Worm (Caenorhabditis elegans) whole organism, L2 larva: Measurements from ENCODE around the gene C33B4.4.
A peak's percentile ranks its signal among the peaks of the same experiment; 100 is the strongest.

ENCODE experiments used
- C34F6.9 ChIP-seq: fragments of 150-350 bp; optimal IDR thresholded peaks from 2 replicates; lab custom pipeline; 2014; ENCODE audit warnings: missing biosample characterization, missing genetic modification characterization
- F13H6.1 ChIP-seq: sonication (generic microtip); optimal IDR thresholded peaks from 2 replicates; lab custom pipeline; 2016; ENCODE audit warnings: missing genetic modification characterization, missing compliant biosample characterization
- aly-2 ChIP-seq: fragments of 150-350 bp; optimal IDR thresholded peaks from 2 replicates; lab custom pipeline; 2014; ENCODE audit warnings: missing biosample characterization, missing genetic modification characterization
- ama-1 ChIP-seq: fragments of 150-350 bp; optimal IDR thresholded peaks from 2 replicates; lab custom pipeline; 2018; ENCODE audit warnings: inconsistent platforms
- blmp-1 ChIP-seq: sonication (generic microtip); optimal IDR thresholded peaks from 2 replicates; lab custom pipeline; 2017; ENCODE audit warnings: missing genetic modification characterization, mild to moderate bottlenecking, missing compliant biosample characterization, antibody characterized with exemption, moderate library complexity; ENCODE audit not compliant: insufficient read depth
- ceh-16 ChIP-seq: fragments of 150-350 bp; optimal IDR thresholded peaks from 2 replicates; lab custom pipeline; 2014; ENCODE audit warnings: missing biosample characterization, missing genetic modification characterization
- crh-2 ChIP-seq: sonication (generic microtip); optimal IDR thresholded peaks from 2 replicates; lab custom pipeline; 2017; ENCODE audit warnings: missing biosample characterization, missing genetic modification characterization
- dmd-4 ChIP-seq: sonication (generic microtip); optimal IDR thresholded peaks from 2 replicates; lab custom pipeline; 2017; ENCODE audit warnings: missing biosample characterization, missing genetic modification characterization
- elt-1 ChIP-seq: fragments of 150-350 bp; optimal IDR thresholded peaks from 2 replicates; lab custom pipeline; 2014; ENCODE audit warnings: missing biosample characterization, missing genetic modification characterization
- fos-1 ChIP-seq: fragments of 150-350 bp; optimal IDR thresholded peaks from 2 replicates; lab custom pipeline; 2014; ENCODE audit warnings: missing biosample characterization, missing genetic modification characterization
- lin-11 ChIP-seq: fragments of 150-350 bp; sonication (generic microtip); optimal IDR thresholded peaks from 2 replicates; lab custom pipeline; 2014; ENCODE audit warnings: missing biosample characterization, missing genetic modification characterization, inconsistent platforms, mixed read lengths
- lin-13 ChIP-seq: fragments of 150-350 bp; optimal IDR thresholded peaks from 2 replicates; lab custom pipeline; 2014; ENCODE audit warnings: missing biosample characterization, missing genetic modification reagents, missing genetic modification characterization
- mab-5 ChIP-seq: fragments of 150-350 bp; optimal IDR thresholded peaks from 2 replicates; lab custom pipeline; 2014; ENCODE audit warnings: missing biosample characterization, missing genetic modification characterization
- mbf-1 ChIP-seq: sonication (generic microtip); optimal IDR thresholded peaks from 2 replicates; lab custom pipeline; 2017; ENCODE audit warnings: missing biosample characterization, missing genetic modification characterization
- nhr-10 ChIP-seq: sonication (generic microtip); optimal IDR thresholded peaks from 2 replicates; lab custom pipeline; 2017; ENCODE audit warnings: missing biosample characterization, missing genetic modification characterization
- nhr-11 ChIP-seq: fragments of 150-350 bp; optimal IDR thresholded peaks from 2 replicates; lab custom pipeline; 2014; ENCODE audit warnings: missing biosample characterization, missing genetic modification characterization
- nhr-21 ChIP-seq: fragments of 150-350 bp; optimal IDR thresholded peaks from 2 replicates; lab custom pipeline; 2014; ENCODE audit warnings: missing biosample characterization, missing genetic modification characterization
- nhr-237 ChIP-seq: fragments of 150-350 bp; optimal IDR thresholded peaks from 2 replicates; lab custom pipeline; 2014; ENCODE audit warnings: missing biosample characterization, missing genetic modification characterization
- nhr-6 ChIP-seq: fragments of 150-350 bp; optimal IDR thresholded peaks from 2 replicates; lab custom pipeline; 2014; ENCODE audit warnings: missing biosample characterization, missing genetic modification characterization
- nhr-77 ChIP-seq: fragments of 150-350 bp; optimal IDR thresholded peaks from 2 replicates; lab custom pipeline; 2014; ENCODE audit warnings: missing biosample characterization, missing genetic modification characterization
- skn-1 ChIP-seq: sonication (generic microtip); optimal IDR thresholded peaks from 2 replicates; lab custom pipeline; 2017; ENCODE audit warnings: missing biosample characterization, missing genetic modification characterization
- sma-3 ChIP-seq: sonication (generic microtip); optimal IDR thresholded peaks from 2 replicates; lab custom pipeline; 2016; ENCODE audit warnings: missing genetic modification reagents, missing genetic modification characterization, missing compliant biosample characterization
- sma-9 ChIP-seq, 2 experiments: fragments of 150-350 bp in 1 of 2; sonication (generic microtip) in 1 of 2; optimal IDR thresholded peaks; 2 replicates each; lab custom pipeline; 2014 to 2016; ENCODE audit warnings: missing genetic modification characterization in 2 of 2, mild to moderate bottlenecking in 1 of 2, missing biosample characterization in 1 of 2, missing compliant biosample characterization in 1 of 2, missing genetic modification reagents in 1 of 2, moderate library complexity in 1 of 2
- snpc-4 ChIP-seq: fragments of 150-350 bp; optimal IDR thresholded peaks from 2 replicates; lab custom pipeline; 2014; ENCODE audit warnings: missing biosample characterization, missing genetic modification characterization
- unc-39 ChIP-seq: fragments of 150-350 bp; optimal IDR thresholded peaks from 2 replicates; lab custom pipeline; 2014; ENCODE audit warnings: missing biosample characterization, missing genetic modification characterization
- unc-55 ChIP-seq: fragments of 150-350 bp; sonication (generic microtip); optimal IDR thresholded peaks from 3 replicates; lab custom pipeline; 2014; ENCODE audit warnings: missing biosample characterization, missing genetic modification reagents, missing genetic modification characterization
- unc-62 ChIP-seq: fragments of 150-350 bp; optimal IDR thresholded peaks from 2 replicates; lab custom pipeline; 2014; ENCODE audit warnings: missing biosample characterization, missing genetic modification reagents, missing genetic modification characterization
- zag-1 ChIP-seq: fragments of 150-350 bp; optimal IDR thresholded peaks from 2 replicates; lab custom pipeline; 2014; ENCODE audit warnings: missing biosample characterization, missing genetic modification characterization
- ztf-11 ChIP-seq: sonication (generic microtip); optimal IDR thresholded peaks from 2 replicates; lab custom pipeline; 2017; ENCODE audit warnings: missing biosample characterization, missing genetic modification characterization

C33B4.4 gene

DNA sequence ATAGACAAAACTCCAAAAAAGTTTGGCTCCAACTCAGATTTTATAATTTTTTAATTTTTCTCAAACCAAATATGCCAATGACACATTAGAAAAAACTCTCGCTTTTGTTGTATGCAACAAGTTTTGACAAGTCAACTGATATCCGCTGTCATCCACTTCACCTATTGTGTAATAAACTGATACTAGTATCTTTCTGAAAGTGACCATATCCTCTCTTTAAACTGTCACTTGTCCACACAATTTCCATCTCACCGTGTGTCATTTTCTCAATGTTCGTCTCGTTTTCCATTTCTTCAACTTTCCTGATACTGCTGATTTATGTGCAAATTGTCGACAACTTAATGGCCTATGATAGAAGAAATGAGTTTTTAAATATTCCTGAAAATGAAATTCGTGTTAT, at the start of gene C33B4.4, which contains the start of gene C33B4.5:
C33B4.4 (minus strand) TSS at position 385 of the 400 bp plus-strand sequence.
C33B4.5 (plus strand) TSS at position 270 of the 400 bp plus-strand sequence.
- TF ChIP-seq nhr-77 (tag; lab: Kevin White, UChicago) (no peak), skn-1 (tag; lab: Kevin White, UChicago) (no peak)
- TF ChIP-seq, all 48 proteins: peak for 0

DNA sequence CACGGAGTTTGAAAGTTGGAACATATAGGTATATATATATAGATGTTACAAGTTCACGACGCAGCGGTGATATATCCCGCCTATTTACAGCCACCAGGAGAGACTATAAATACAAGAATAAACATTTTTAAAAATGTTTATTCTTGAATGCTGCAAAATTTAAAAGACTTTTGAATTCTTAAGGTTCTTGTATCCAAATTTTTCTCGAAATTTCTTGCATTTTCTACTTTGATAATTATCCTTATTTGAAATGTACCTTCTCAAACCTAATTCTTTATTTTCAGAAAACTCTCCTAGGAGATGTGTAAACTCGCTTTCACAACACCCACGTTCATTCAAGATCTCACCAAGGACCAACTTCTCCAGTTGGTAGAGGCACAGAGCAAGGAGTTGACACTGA, 48.3 kb upstream of the C33B4.4 start, which contains the start of gene C05D12.4:
C05D12.4 (plus strand) TSS at position 301 of the 400 bp plus-strand sequence.
- TF ChIP-seq unc-62 (no peak), snpc-4 (tag; lab: Kevin White, UChicago) (no peak), mbf-1 (tag; lab: Kevin White, UChicago) (no peak), unc-39 (tag; lab: Kevin White, UChicago) (no peak), aly-2 (tag; lab: Kevin White, UChicago) (no peak), sma-9 (GFP tag; optimal IDR thresholded peaks at IDR 0.05; lab: Kevin White, UChicago) (no peak), sma-9 (tag; optimal IDR thresholded peaks at IDR 0.05; lab: Kevin White, UChicago) (no peak), nhr-21 (tag; lab: Kevin White, UChicago) (no peak), skn-1 (tag; lab: Kevin White, UChicago) (no peak), lin-13 (GFP tag; lab: Kevin White, UChicago) (no peak), zag-1 (tag; lab: Kevin White, UChicago) (no peak)

- TF ChIP-seq ztf-11 (tag; lab: Kevin White, UChicago) (no peak), sma-9 (GFP tag; optimal IDR thresholded peaks at IDR 0.05; lab: Kevin White, UChicago) (peak; percentile 37), sma-9 (tag; optimal IDR thresholded peaks at IDR 0.05; lab: Kevin White, UChicago) (no peak), fos-1 (peak; percentile 60)
Observed at ce11 chrII:11428599-11428998, 45.4 kb upstream of the C33B4.4 start.

DNA sequence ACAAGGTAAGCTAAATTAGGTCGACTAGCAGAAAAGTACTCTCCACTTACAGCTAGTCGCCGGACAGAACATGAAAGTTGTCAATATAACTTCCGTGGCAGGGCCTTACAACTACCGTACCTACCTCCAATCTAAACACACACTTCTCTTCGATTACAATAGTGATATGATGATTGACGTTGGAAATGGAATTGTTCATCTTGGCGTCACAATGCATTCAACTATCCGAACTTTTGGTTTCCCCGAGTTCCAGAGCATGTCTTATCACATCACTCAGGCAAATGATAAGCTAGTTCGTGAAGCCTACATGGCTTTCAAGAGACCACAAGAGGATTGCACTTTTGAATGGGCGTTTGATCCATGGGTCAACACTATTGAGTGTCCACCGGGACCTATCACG, 44.1 kb upstream of the C33B4.4 start:
- TF ChIP-seq elt-1 (no peak), nhr-21 (tag; lab: Kevin White, UChicago) (no peak), C34F6.9 (tag; lab: Kevin White, UChicago) (no peak), dmd-4 (no peak), nhr-237 (tag; lab: Kevin White, UChicago) (no peak), ztf-11 (tag; lab: Kevin White, UChicago) (no peak), lin-13 (GFP tag; lab: Kevin White, UChicago) (no peak), nhr-11 (tag; lab: Kevin White, UChicago) (no peak), nhr-6 (tag; lab: Kevin White, UChicago) (no peak), nhr-10 (no peak), ceh-16 (tag; lab: Kevin White, UChicago) (no peak), blmp-1 (no peak), sma-3 (no peak), ama-1 (no peak), unc-55 (GFP tag; lab: Kevin White, UChicago) (no peak), crh-2 (tag; lab: Kevin White, UChicago) (no peak)

DNA sequence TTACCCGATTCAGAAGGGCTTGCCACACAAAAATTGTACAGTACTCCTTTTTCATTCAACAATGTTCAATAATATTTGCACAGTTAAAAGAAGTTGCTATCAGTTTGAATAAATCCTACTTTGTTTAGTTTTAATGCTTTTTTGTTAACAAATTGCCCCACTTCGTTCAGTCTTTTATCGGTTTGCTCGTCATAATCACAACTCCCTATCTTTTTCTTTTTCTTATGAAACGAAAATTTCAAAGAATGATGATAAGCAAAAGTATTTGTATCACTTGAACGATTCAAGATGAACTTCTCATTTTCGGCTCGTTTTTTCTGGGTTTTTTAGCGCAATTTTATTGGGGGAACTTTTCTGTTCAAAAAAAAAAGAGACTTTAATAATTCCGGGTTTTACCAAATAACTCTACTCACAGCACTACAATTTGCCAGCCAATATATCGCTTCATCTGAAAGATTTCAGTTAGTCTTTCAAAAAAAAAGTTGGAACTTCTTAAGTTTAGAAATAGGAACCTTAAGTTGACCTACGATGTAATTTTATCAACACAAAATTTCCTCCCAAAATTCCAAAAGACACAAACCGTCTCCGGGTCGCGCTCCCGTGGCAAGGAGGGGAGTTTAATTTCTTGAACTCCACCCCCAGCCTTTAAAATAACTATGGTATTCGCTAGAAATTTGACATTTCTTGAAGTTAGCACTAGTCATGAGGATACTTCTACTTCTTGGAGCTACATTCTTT, 41.5 kb upstream of the C33B4.4 start, which contains the start of gene C05D12.3:
C05D12.3 (plus strand) TSS at position 688 of the 738 bp plus-strand sequence.
- TF ChIP-seq fos-1 = peak; percentile 68
- TF ChIP-seq nhr-77 (tag; lab: Kevin White, UChicago) = no peak

DNA sequence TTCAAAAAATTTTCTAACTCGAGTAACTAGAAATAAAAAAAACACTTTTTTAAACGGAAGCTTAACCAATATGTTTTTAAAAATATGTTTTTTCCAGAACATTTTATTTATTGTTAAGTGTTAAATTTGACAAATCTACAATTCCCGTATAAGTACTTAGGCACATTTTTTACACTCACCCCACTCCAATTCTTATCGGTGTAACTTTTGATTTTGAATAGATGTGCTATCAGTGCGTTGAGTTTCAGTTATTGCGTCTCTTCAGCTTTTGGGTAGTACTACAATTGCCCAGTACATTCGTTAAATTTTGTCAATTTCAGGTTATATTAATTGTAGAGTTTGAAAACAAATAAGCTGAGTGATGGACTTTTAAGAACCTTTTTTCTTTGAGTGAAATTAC, 40.8 kb upstream of the C33B4.4 start:
- TF ChIP-seq aly-2 (tag; lab: Kevin White, UChicago) (no peak), fos-1 (peak; percentile 59), lin-11 (no peak), lin-13 (GFP tag; lab: Kevin White, UChicago) (no peak), F13H6.1 (tag; lab: Kevin White, UChicago) (no peak), nhr-10 (no peak), skn-1 (tag; lab: Kevin White, UChicago) (no peak)

DNA sequence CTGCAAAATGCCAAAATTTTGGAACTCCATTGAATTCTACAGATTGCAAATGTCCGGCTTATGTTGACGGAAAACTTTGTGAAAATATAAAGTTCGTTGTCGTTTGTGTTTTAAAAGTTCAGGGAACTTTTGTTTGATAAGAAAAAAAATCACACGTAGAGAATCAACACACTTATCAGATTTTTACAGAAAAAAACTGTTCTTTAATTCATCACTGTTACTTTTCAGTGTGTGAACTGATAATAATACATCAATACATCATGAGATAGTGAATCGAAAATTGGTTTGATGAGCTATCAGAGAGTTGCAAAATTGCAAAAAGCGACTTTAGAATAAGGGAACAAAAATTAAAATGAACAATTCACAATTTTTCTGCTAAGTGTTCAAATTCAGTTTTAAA, 35.2 kb upstream of the C33B4.4 start:
- TF ChIP-seq mab-5 (no peak), fos-1 (peak; percentile 80)
